Fruit fly (Drosophila melanogaster): Measurements from ENCODE around the gene CG14573.

DNA sequence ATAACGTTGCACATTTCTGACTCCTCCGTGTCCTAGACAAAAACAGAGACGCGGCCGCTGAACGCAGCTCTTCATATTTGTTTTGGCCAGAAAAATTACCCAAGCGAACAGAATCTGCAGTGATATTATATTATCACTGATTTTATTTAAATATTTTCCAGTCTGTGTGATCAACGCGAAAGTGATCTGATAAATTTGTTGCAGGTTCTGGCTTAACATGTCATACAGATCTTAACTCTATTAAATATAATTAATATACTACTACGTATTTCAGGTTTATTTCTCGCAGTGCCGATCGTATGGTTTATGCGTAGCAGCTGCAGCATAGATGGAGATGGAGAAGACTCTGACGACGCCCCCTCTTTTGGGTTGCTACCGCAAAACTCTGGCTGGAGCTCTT, 13.0 kb upstream of the CG14573 start:
- TF ChIP-seq CG8478 (optimal IDR thresholded peaks at IDR 0.05) (no peak), CTCF (optimal IDR thresholded peaks at IDR 0.05) (no peak)
